Fruit fly (Drosophila melanogaster): ENCODE measurements around the gene ERp44.

DNA sequence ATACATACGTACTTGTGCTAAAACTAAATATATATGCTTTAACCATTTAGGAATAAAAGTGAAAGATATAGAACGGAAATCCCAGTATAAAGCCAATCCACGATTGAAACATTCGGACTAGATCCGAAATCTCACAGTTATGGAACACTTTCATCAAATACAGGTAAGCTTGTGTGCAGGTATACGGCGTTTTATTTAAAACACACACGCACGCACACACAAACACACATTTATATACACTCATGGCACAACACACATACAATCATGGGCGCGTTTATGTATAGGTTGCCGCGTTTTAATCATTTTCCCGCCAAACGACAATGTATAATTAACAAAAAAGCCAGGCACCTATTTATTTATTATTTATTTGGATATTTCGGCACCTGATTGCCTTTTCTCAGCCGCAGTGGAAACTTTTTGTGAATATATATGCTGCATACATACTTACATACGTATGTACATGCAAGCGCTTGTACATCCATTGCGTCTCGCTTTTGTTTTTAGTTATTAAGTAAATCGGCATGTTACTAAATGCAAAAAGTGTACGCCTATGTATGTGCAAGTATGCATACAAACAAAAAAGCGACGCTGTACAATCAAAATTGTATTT lies 36.8 kb upstream of the ERp44 start:
- TF ChIP-seq CG8478 (optimal IDR thresholded peaks at IDR 0.05) (no peak), CTCF (optimal IDR thresholded peaks at IDR 0.05) (no peak)
